Worm (Caenorhabditis elegans): ENCODE data around the gene eif-2A.

Gene eif-2A

DNA sequence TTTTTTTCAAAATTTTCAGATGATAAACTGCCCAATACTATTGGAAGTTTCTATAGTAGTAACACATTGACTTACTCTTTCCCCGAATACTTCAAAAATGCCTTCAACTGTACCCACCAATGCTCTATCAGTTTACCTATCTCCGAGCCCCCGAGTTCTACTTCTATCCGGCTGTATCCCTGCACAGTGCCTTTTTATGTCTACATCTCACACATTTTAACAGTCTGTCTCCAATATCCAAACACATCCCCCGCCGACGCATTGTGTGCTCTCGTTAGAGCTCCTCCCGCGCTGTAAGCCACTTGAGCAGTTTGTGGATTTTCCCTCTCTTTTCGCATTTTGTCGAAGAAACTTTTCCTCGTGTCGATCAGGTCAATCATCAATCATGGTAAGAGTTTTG lies 50.0 kb downstream of the eif-2A start, which contains the start of gene tnc-2:
Gene tnc-2 (plus strand): TSS at position 301 of the 400 bp plus-strand sequence.
- no peak for TF ChIP-seq unc-39 (tag; optimal IDR thresholded peaks at IDR 0.05)
- no peak for TF ChIP-seq nhr-43 (tag; optimal IDR thresholded peaks at IDR 0.05; ENCODE audit: poor library complexity, severe bottlenecking)
- TF ChIP-seq R02D3.7 (tag; optimal IDR thresholded peaks at IDR 0.05), result no peak
- TF ChIP-seq nfya-1 (tag; optimal IDR thresholded peaks at IDR 0.05; ENCODE audit: insufficient read depth), result no peak
- TF ChIP-seq ztf-4 (tag; optimal IDR thresholded peaks at IDR 0.05), result no peak
- TF ChIP-seq egl-5 (tag; optimal IDR thresholded peaks at IDR 0.05), result no peak
- TF ChIP-seq lsy-12 (tag; optimal IDR thresholded peaks at IDR 0.05), result no peak
- TF ChIP-seq elt-3 (tag; optimal IDR thresholded peaks at IDR 0.05), result no peak
- no peak for TF ChIP-seq egl-27 (tag; optimal IDR thresholded peaks at IDR 0.05)
- TF ChIP-seq mml-1 (tag; optimal IDR thresholded peaks at IDR 0.05), result no peak
- TF ChIP-seq pqm-1 (tag; optimal IDR thresholded peaks at IDR 0.05), result no peak
- TF ChIP-seq nhr-25 (tag; optimal IDR thresholded peaks at IDR 0.05), result no peak
- no peak for TF ChIP-seq ceh-28 (tag; optimal IDR thresholded peaks at IDR 0.05)
